Worm (Caenorhabditis elegans): ENCODE measurements around the gene T12A7.6.

DNA sequence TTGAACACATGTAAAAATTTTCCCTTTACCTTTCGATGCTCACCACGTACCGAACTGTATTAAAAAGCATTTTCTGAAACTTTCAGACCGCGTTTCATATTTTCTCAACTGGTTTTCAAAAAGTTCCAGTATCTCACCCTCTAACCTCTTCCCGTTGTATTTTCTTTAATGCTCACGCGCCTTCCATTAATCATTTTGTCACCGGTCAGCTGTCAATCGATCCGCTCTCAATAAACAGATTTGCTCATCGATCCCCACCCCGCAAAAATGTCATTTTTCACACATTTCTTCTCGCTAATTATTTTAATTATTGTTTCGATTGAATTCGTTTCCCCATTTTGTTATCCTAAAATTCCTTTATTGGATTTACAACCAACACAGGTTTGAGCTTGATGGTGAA lies 30.0 kb downstream of the T12A7.6 start, which contains the start of gene lpr-2:
- no peak for TF ChIP-seq ham-2 (GFP tag; optimal IDR thresholded peaks at IDR 0.05)
- no peak for TF ChIP-seq zip-8 (tag; optimal IDR thresholded peaks at IDR 0.05)
- no peak for TF ChIP-seq snpc-4 (tag; optimal IDR thresholded peaks at IDR 0.05)
- peak; percentile 66 for TF ChIP-seq unc-62 (GFP tag; optimal IDR thresholded peaks at IDR 0.05)
- TF ChIP-seq mep-1 (tag; optimal IDR thresholded peaks at IDR 0.05), result no peak
- no peak for TF ChIP-seq nhr-237 (tag; optimal IDR thresholded peaks at IDR 0.05)
- no peak for TF ChIP-seq nhr-76 (tag; optimal IDR thresholded peaks at IDR 0.05)
- no peak for TF ChIP-seq nhr-12 (tag; optimal IDR thresholded peaks at IDR 0.05)
- no peak for TF ChIP-seq blmp-1 (tag; optimal IDR thresholded peaks at IDR 0.05)

Data from whole organism, mixed stage, embryonic.